Worm (Caenorhabditis elegans) whole organism, L3 larva: Measurements from ENCODE around the gene fkb-3.

Experiments
- aly-2 ChIP-seq: fragments of 150-350 bp; optimal IDR thresholded peaks from 2 replicates; lab custom pipeline; 2014; ENCODE audit warnings: missing biosample characterization, missing genetic modification characterization
- ceh-9 ChIP-seq: sonication (generic microtip); optimal IDR thresholded peaks from 2 replicates; lab custom pipeline; 2018; ENCODE audit warnings: missing biosample characterization, missing genetic modification characterization
- elt-2 ChIP-seq: sonication (generic microtip); optimal IDR thresholded peaks from 2 replicates; lab custom pipeline; 2016; ENCODE audit warnings: missing genetic modification reagents, mild to moderate bottlenecking, missing genetic modification characterization, missing compliant biosample characterization
- nhr-11 ChIP-seq: fragments of 150-350 bp; optimal IDR thresholded peaks from 2 replicates; lab custom pipeline; 2014; ENCODE audit warnings: missing biosample characterization, missing genetic modification characterization
- nhr-25 ChIP-seq: sonication (generic microtip); optimal IDR thresholded peaks from 2 replicates; lab custom pipeline; 2017; ENCODE audit warnings: missing biosample characterization, missing genetic modification characterization
- snpc-4 ChIP-seq: fragments of 150-350 bp; optimal IDR thresholded peaks from 2 replicates; lab custom pipeline; 2014; ENCODE audit warnings: missing biosample characterization, missing genetic modification characterization
- unc-39 ChIP-seq: sonication (generic microtip); optimal IDR thresholded peaks from 4 replicates; lab custom pipeline; 2017; ENCODE audit warnings: missing biosample characterization, missing genetic modification characterization
- unc-62 ChIP-seq: fragments of 150-350 bp; sonication (generic microtip); optimal IDR thresholded peaks from 4 replicates; lab custom pipeline; 2014; ENCODE audit warnings: missing biosample characterization, missing genetic modification reagents, missing genetic modification characterization

DNA sequence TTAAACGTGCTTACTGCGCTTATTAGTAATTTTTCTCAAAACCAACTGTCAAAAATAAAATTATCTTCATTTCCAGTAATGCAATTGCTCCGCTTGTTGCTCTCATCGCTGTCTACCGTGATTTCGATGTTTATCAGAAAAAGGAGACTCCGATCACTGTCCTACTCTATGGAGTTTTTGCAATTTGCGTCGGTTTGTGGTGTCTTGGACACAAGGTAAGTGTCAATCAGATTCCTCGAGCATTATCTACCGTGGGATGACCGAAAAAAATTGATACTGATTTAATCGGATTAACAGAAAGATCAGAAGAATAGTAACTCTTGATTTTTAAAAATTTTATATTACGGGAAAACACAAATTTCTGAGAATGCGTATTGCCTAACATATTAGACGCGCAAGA is 37.7 kb upstream of the fkb-3 start:
- TF ChIP-seq unc-62 (GFP tag; lab: Kevin White, UChicago) (no peak), aly-2 (tag; lab: Kevin White, UChicago) (no peak), unc-39 (tag; lab: Kevin White, UChicago) (no peak), nhr-11 (tag; lab: Kevin White, UChicago) (no peak), ceh-9 (tag; lab: Kevin White, UChicago) (no peak), elt-2 (tag; lab: Kevin White, UChicago) (peak; percentile 29), nhr-25 (tag; lab: Kevin White, UChicago) (no peak), snpc-4 (tag; lab: Kevin White, UChicago) (no peak)
